Fruit fly (Drosophila melanogaster): ENCODE results near the gene CDK2AP1.

Gene CDK2AP1

dm6 chrX:11153826-11154510 lies 16.3 kb downstream of the CDK2AP1 start, which contains the start of the genes rtv and Dlic (continued):
- TF ChIP-seq CG42726 (GFP tag; IDR thresholded peaks at IDR 0.05; ENCODE audit: partially characterized antibody) (0 out of 2 replicates have a peak, but pooled peaks have one; percentile 37), CG3995 (GFP tag; optimal IDR thresholded peaks at IDR 0.05) (peak; percentile 96), Abd-B (GFP tag; optimal IDR thresholded peaks at IDR 0.05) (peak; percentile 25), gem (tag; optimal IDR thresholded peaks at IDR 0.05) (peak; percentile 20), CG17385 (GFP tag; optimal IDR thresholded peaks at IDR 0.05) (peak; percentile 92), zf30C (GFP tag; optimal IDR thresholded peaks at IDR 0.05) (no peak), Bgb (GFP tag; IDR thresholded peaks at IDR 0.05; ENCODE audit: partially characterized antibody) (peak; percentile 57; the same call in 1 of the 2 replicates), Med (GFP tag) (peak; percentile 85), CG1024 (GFP tag; IDR thresholded peaks at IDR 0.05) (no peak), tx (GFP tag; optimal IDR thresholded peaks at IDR 0.05) (peak; percentile 0), NC2α (GFP tag; optimal IDR thresholded peaks at IDR 0.05) (no peak), Ets97D (GFP tag; optimal IDR thresholded peaks at IDR 0.05) (peak; percentile 51), CG18619 (GFP tag; optimal IDR thresholded peaks at IDR 0.05) (no peak), salm (tag; optimal IDR thresholded peaks at IDR 0.05) (no peak), zfh1 (GFP tag; IDR thresholded peaks at IDR 0.05) (0 out of 3 replicates have a peak, but pooled peaks have one; percentile 19), NC2β (GFP tag; optimal IDR thresholded peaks at IDR 0.05) (peak; percentile 11), insv (GFP tag; optimal IDR thresholded peaks at IDR 0.05) (peak in 1 of 2 experiments; percentile 46), CG33557 (GFP tag; optimal IDR thresholded peaks at IDR 0.05) (peak; percentile 6), nmo (GFP tag; optimal IDR thresholded peaks at IDR 0.05) (peak; percentile 60), bcd (GFP tag; optimal IDR thresholded peaks at IDR 0.05) (peak; percentile 16), CG6791 (GFP tag; IDR thresholded peaks at IDR 0.05; ENCODE audit: partially characterized antibody) (peak; percentile 69; the same call in 2 of the 3 replicates), vvl (GFP tag; IDR thresholded peaks at IDR 0.05) (peak; percentile 15; the same call in 1 of the 2 replicates), grau (tag; optimal IDR thresholded peaks at IDR 0.05) (peak; percentile 21), unpg (GFP tag; optimal IDR thresholded peaks at IDR 0.05) (peak; percentile 1), nerfin-2 (GFP tag; IDR thresholded peaks at IDR 0.05; ENCODE audit: partially characterized antibody) (peak; percentile 54; the same call in 1 of the 2 replicates), CG33213 (GFP tag; optimal IDR thresholded peaks at IDR 0.05) (peak; percentile 22), Fer2 (tag; optimal IDR thresholded peaks at IDR 0.05) (no peak), CG1529 (GFP tag; optimal IDR thresholded peaks at IDR 0.05) (no peak), unc-4 (GFP tag; IDR thresholded peaks at IDR 0.05; ENCODE audit: partially characterized antibody) (peak; percentile 79), CG14860 (GFP tag; IDR thresholded peaks at IDR 0.05; ENCODE audit: partially characterized antibody) (peak; percentile 57; the same call in 2 of the 3 replicates), knrl (GFP tag; IDR thresholded peaks at IDR 0.05; ENCODE audit: partially characterized antibody) (peak; percentile 74), vnd (GFP tag; IDR thresholded peaks at IDR 0.05; ENCODE audit: partially characterized antibody) (peak; percentile 45; the same call in 1 of the 3 replicates), HLH4C (GFP tag; IDR thresholded peaks at IDR 0.05; ENCODE audit: partially characterized antibody) (peak; percentile 62), CG30020 (tag; optimal IDR thresholded peaks at IDR 0.05) (peak; percentile 56), CG2116 (GFP tag; optimal IDR thresholded peaks at IDR 0.05) (peak; percentile 67), gsb-n (tag; optimal IDR thresholded peaks at IDR 0.05) (peak; percentile 20), fd64A (GFP tag; optimal IDR thresholded peaks at IDR 0.05) (no peak), CTCF (GFP tag; optimal IDR thresholded peaks at IDR 0.05) (peak; percentile 98), phol (tag; optimal IDR thresholded peaks at IDR 0.05) (peak; percentile 28), CG12391 (tag; optimal IDR thresholded peaks at IDR 0.05) (peak; percentile 41), CG10462 (GFP tag; optimal IDR thresholded peaks at IDR 0.05) (peak; percentile 35), HLH3B (GFP tag; IDR thresholded peaks at IDR 0.05) (no peak), CG7839 (tag; optimal IDR thresholded peaks at IDR 0.05) (peak; percentile 15), CG9932 (GFP tag; IDR thresholded peaks at IDR 0.05) (peak; percentile 44), Dip3 (GFP tag; optimal IDR thresholded peaks at IDR 0.05) (no peak), Antp (GFP tag; optimal IDR thresholded peaks at IDR 0.05) (peak; percentile 41), sna (GFP tag; IDR thresholded peaks at IDR 0.05; ENCODE audit: partially characterized antibody) (peak; percentile 73; the same call in 1 of the 2 replicates), CG17361 (GFP tag; IDR thresholded peaks at IDR 0.05) (peak; percentile 48; the same call in 2 of the 3 replicates)

Data from whole organism, embryonic.